Fruit fly (Drosophila melanogaster): ENCODE data around the gene CG11977.

CG11977 gene

dm6 chr3R:8954515-8955358 is 42.8 kb upstream of the CG11977 start (continued):
- TF ChIP-seq tap (tag; optimal IDR thresholded peaks at IDR 0.05) (peak; percentile 75), Poxn (GFP tag; IDR thresholded peaks at IDR 0.05) (no peak), dysf (GFP tag; IDR thresholded peaks at IDR 0.05) (peak; percentile 34; the same call in 1 of the 3 replicates), CG18011 (GFP tag; optimal IDR thresholded peaks at IDR 0.05) (no peak), CG31365 (tag; optimal IDR thresholded peaks at IDR 0.05) (no peak), oc (tag; optimal IDR thresholded peaks at IDR 0.05) (peak; percentile 69), ro (GFP tag; IDR thresholded peaks at IDR 0.05) (no peak), Nf-YA (GFP tag; IDR thresholded peaks at IDR 0.05) (no peak), CG14014 (GFP tag; IDR thresholded peaks at IDR 0.05) (no peak), CG8765 (GFP tag; IDR thresholded peaks at IDR 0.05) (no peak), CG33557 (GFP tag; optimal IDR thresholded peaks at IDR 0.05) (peak; percentile 60), CG4854 (GFP tag; optimal IDR thresholded peaks at IDR 0.05) (no peak), trh (GFP tag; optimal IDR thresholded peaks at IDR 0.05) (no peak), CG4617 (GFP tag; optimal IDR thresholded peaks at IDR 0.05; ENCODE audit: borderline replicate concordance) (no peak), odd (GFP tag; optimal IDR thresholded peaks at IDR 0.05) (peak; percentile 1), CG10543 (GFP tag; optimal IDR thresholded peaks at IDR 0.05) (no peak), Vsx1 (GFP tag; optimal IDR thresholded peaks at IDR 0.05) (peak; percentile 3), zfh1 (GFP tag; IDR thresholded peaks at IDR 0.05) (no peak), Oli (tag; optimal IDR thresholded peaks at IDR 0.05) (peak; percentile 67), Sry-β (GFP tag; optimal IDR thresholded peaks at IDR 0.05) (no peak), E2f1 (GFP tag; IDR thresholded peaks at IDR 0.05) (no peak; the same call in 1 of the 2 replicates), CG2199 (GFP tag; IDR thresholded peaks at IDR 0.05) (no peak), cas (GFP tag; IDR thresholded peaks at IDR 0.05) (no peak), Bdp1 (GFP tag; optimal IDR thresholded peaks at IDR 0.05) (no peak), MESR4 (GFP tag; optimal IDR thresholded peaks at IDR 0.05) (no peak), Myb (GFP tag; optimal IDR thresholded peaks at IDR 0.05) (no peak), CG8281 (tag; optimal IDR thresholded peaks at IDR 0.05) (peak; percentile 14), sug (tag; optimal IDR thresholded peaks at IDR 0.05) (no peak), nau (GFP tag; optimal IDR thresholded peaks at IDR 0.05) (no peak), CG9876 (GFP tag; optimal IDR thresholded peaks at IDR 0.05) (no peak), sima (GFP tag; optimal IDR thresholded peaks at IDR 0.05) (no peak), CG6272 (GFP tag; IDR thresholded peaks at IDR 0.05) (no peak), Sox100B (GFP tag; optimal IDR thresholded peaks at IDR 0.05) (peak; percentile 79), CG6654 (GFP tag; optimal IDR thresholded peaks at IDR 0.05) (no peak), Fer1 (GFP tag; optimal IDR thresholded peaks at IDR 0.05) (no peak), knrl (GFP tag; IDR thresholded peaks at IDR 0.05; ENCODE audit: partially characterized antibody) (no peak), crol (GFP tag; IDR thresholded peaks at IDR 0.05) (no peak), ase (GFP tag; IDR thresholded peaks at IDR 0.05) (no peak), BEAF-32 (GFP tag; optimal IDR thresholded peaks at IDR 0.05) (no peak), Dip3 (GFP tag; optimal IDR thresholded peaks at IDR 0.05) (no peak), fd3F (GFP tag; optimal IDR thresholded peaks at IDR 0.05) (no peak), CG3407 (GFP tag; optimal IDR thresholded peaks at IDR 0.05) (peak; percentile 47), ab (GFP tag; optimal IDR thresholded peaks at IDR 0.05) (no peak), CG5245 (GFP tag; optimal IDR thresholded peaks at IDR 0.05) (no peak), CG1832 (GFP tag; optimal IDR thresholded peaks at IDR 0.05) (no peak), Kr (GFP tag; optimal IDR thresholded peaks at IDR 0.05) (no peak), ci (GFP tag; IDR thresholded peaks at IDR 0.05) (peak; percentile 45; the same call in 1 of the 3 replicates), CG4404 (GFP tag; IDR thresholded peaks at IDR 0.05) (no peak), Lhr (GFP tag; optimal IDR thresholded peaks at IDR 0.05) (peak; percentile 27), pho (GFP tag; optimal IDR thresholded peaks at IDR 0.05) (no peak)
